Fruit fly (Drosophila melanogaster) whole organism, embryonic: Measurements from ENCODE around the gene CG44838.

ENCODE experiments used
- CG10959 ChIP-seq: fragments of 200-800 bp; sonication (Bioruptor generic); IDR thresholded peaks from 2 replicates; pipeline ENCODE4 v1.3.6; 2022; ENCODE audit warnings: missing biosample characterization, missing genetic modification characterization
- CG11093 ChIP-seq: fragments of 200-800 bp; sonication (Bioruptor generic); IDR thresholded peaks from 3 replicates; pipeline ENCODE4 v1.3.6; 2022; ENCODE audit warnings: missing biosample characterization, missing genetic modification characterization
- CG11696 ChIP-seq: fragments of 200-800 bp; sonication (Bioruptor generic); IDR thresholded peaks from 2 replicates; pipeline ENCODE4 v1.3.6; 2022; ENCODE audit warnings: missing biosample characterization, missing genetic modification characterization
- CG13775 ChIP-seq: fragments of 200-800 bp; sonication (Bioruptor generic); optimal IDR thresholded peaks from 3 replicates; lab custom pipeline; 2017; ENCODE audit warnings: missing biosample characterization, mild to moderate bottlenecking, missing genetic modification characterization
- CG15479 ChIP-seq: fragments of 200-800 bp; sonication (Bioruptor generic); optimal IDR thresholded peaks from 3 replicates; lab custom pipeline; 2019; ENCODE audit warnings: missing biosample characterization, mild to moderate bottlenecking, missing genetic modification characterization, moderate library complexity
- CG1602 ChIP-seq: fragments of 200-800 bp; sonication (Bioruptor generic); optimal IDR thresholded peaks from 3 replicates; lab custom pipeline; 2016; ENCODE audit warnings: missing biosample characterization, missing genetic modification characterization
- CG17186 ChIP-seq: fragments of 200-800 bp; sonication (Bioruptor generic); optimal IDR thresholded peaks from 3 replicates; lab custom pipeline; 2017; ENCODE audit warnings: missing biosample characterization, missing genetic modification reagents, missing genetic modification characterization
- CG17361 ChIP-seq: fragments of 200-800 bp; sonication (Bioruptor generic); IDR thresholded peaks from 3 replicates; pipeline ENCODE4 v1.3.6; 2022; ENCODE audit warnings: missing biosample characterization, missing genetic modification characterization
- CG17568 ChIP-seq: fragments of 200-800 bp; sonication (Bioruptor generic); optimal IDR thresholded peaks from 2 replicates; lab custom pipeline; 2018; ENCODE audit warnings: missing biosample characterization, mild to moderate bottlenecking, missing genetic modification characterization, moderate library complexity
- CG2120 ChIP-seq: fragments of 200-800 bp; sonication (Bioruptor generic); optimal IDR thresholded peaks from 3 replicates; lab custom pipeline; 2016; ENCODE audit warnings: missing biosample characterization, missing genetic modification characterization
- CG2678 ChIP-seq: fragments of 200-800 bp; sonication (Bioruptor generic); optimal IDR thresholded peaks from 3 replicates; lab custom pipeline; 2019; ENCODE audit warnings: missing biosample characterization, mild to moderate bottlenecking, missing genetic modification characterization, moderate library complexity
- CG30403 ChIP-seq: fragments of 200-800 bp; sonication (Bioruptor generic); optimal IDR thresholded peaks from 3 replicates; lab custom pipeline; 2016; ENCODE audit warnings: missing biosample characterization, missing genetic modification characterization
- CG31224 ChIP-seq: fragments of 200-800 bp; sonication (Bioruptor generic); IDR thresholded peaks from 2 replicates; pipeline ENCODE4 v1.3.6; 2022; ENCODE audit warnings: missing biosample characterization, missing genetic modification characterization
- CG31365 ChIP-seq: fragments of 200-800 bp; sonication (Bioruptor generic); optimal IDR thresholded peaks from 2 replicates; lab custom pipeline; 2018; ENCODE audit warnings: missing biosample characterization, mild to moderate bottlenecking, missing genetic modification characterization
- CG4730 ChIP-seq: fragments of 200-800 bp; sonication (Bioruptor generic); IDR thresholded peaks from 2 replicates; pipeline ENCODE4 v1.3.6; 2022; ENCODE audit warnings: missing biosample characterization, missing genetic modification characterization
- CG7556 ChIP-seq: fragments of 200-800 bp; sonication (Bioruptor generic); optimal IDR thresholded peaks from 2 replicates; lab custom pipeline; 2017; ENCODE audit warnings: missing biosample characterization, mild to moderate bottlenecking, missing genetic modification characterization
- CG7928 ChIP-seq: fragments of 200-800 bp; sonication (Bioruptor generic); optimal IDR thresholded peaks from 2 replicates; lab custom pipeline; 2017; ENCODE audit warnings: missing biosample characterization, mild to moderate bottlenecking, missing genetic modification characterization
- CG8359 ChIP-seq: fragments of 200-800 bp; sonication (Bioruptor generic); optimal IDR thresholded peaks from 2 replicates; lab custom pipeline; 2017; ENCODE audit warnings: missing biosample characterization, mild to moderate bottlenecking, missing genetic modification characterization, borderline replicate concordance
- CG8924 ChIP-seq: fragments of 200-800 bp; optimal IDR thresholded peaks from 3 replicates; lab custom pipeline; 2019; ENCODE audit warnings: missing biosample characterization, mild to moderate bottlenecking, missing genetic modification characterization, moderate library complexity
- CG9609 ChIP-seq: fragments of 200-800 bp; sonication (Bioruptor generic); optimal IDR thresholded peaks from 3 replicates; lab custom pipeline; 2016; ENCODE audit warnings: missing biosample characterization, missing genetic modification characterization
- CHES-1-like ChIP-seq: fragments of 200-800 bp; sonication (Bioruptor generic); optimal IDR thresholded peaks from 2 replicates; lab custom pipeline; 2016; ENCODE audit warnings: missing biosample characterization, missing genetic modification characterization
- CTCF ChIP-seq: fragments of 200-800 bp; sonication (Bioruptor generic); optimal IDR thresholded peaks from 2 replicates; lab custom pipeline; 2017; ENCODE audit warnings: missing biosample characterization, mild to moderate bottlenecking, missing genetic modification characterization, moderate library complexity
- Chrac-16 ChIP-seq: fragments of 200-800 bp; sonication (Bioruptor generic); optimal IDR thresholded peaks from 3 replicates; lab custom pipeline; 2016; ENCODE audit warnings: missing biosample characterization, missing genetic modification characterization
- CkIIα-i1 ChIP-seq: fragments of 200-800 bp; sonication (Bioruptor generic); IDR thresholded peaks from 2 replicates; pipeline ENCODE4 v1.3.6; 2022; ENCODE audit warnings: missing biosample characterization, missing genetic modification characterization
- D ChIP-seq, 2 experiments: fragments of 200-800 bp in 1 of 2; fragments of >200 bp in 1 of 2; sonication (Bioruptor generic) in 1 of 2; optimal IDR thresholded peaks; 2 replicates in 1 of 2; 3 replicates in 1 of 2; lab custom pipeline; 2017; ENCODE audit warnings: mild to moderate bottlenecking in 1 of 2, missing biosample characterization in 1 of 2, missing genetic modification characterization in 1 of 2, missing genetic modification reagents in 1 of 2
- D19B ChIP-seq: fragments of 200-800 bp; sonication (Bioruptor generic); optimal IDR thresholded peaks from 2 replicates; lab custom pipeline; 2017; ENCODE audit warnings: missing biosample characterization, mild to moderate bottlenecking, missing genetic modification characterization
- Dbx ChIP-seq: fragments of 200-800 bp; sonication (Bioruptor generic); IDR thresholded peaks from 3 replicates; pipeline ENCODE4 v1.3.6; 2022; ENCODE audit warnings: missing biosample characterization, missing genetic modification characterization
- Dip3 ChIP-seq: fragments of 200-800 bp; sonication (Bioruptor generic); optimal IDR thresholded peaks from 3 replicates; lab custom pipeline; 2016; ENCODE audit warnings: missing biosample characterization, missing genetic modification characterization
- Drgx ChIP-seq: fragments of 200-800 bp; sonication (Bioruptor generic); IDR thresholded peaks from 2 replicates; pipeline ENCODE4 v1.3.6; 2022; ENCODE audit warnings: missing biosample characterization, missing genetic modification characterization
- Ets97D ChIP-seq: fragments of 200-800 bp; sonication (Bioruptor generic); optimal IDR thresholded peaks from 3 replicates; lab custom pipeline; 2016; ENCODE audit warnings: missing biosample characterization, missing genetic modification characterization
- Gsc ChIP-seq: fragments of 200-800 bp; sonication (Bioruptor generic); IDR thresholded peaks from 2 replicates; pipeline ENCODE4 v1.3.6; 2022; ENCODE audit warnings: missing biosample characterization, missing genetic modification characterization
- Hmx ChIP-seq: fragments of 200-800 bp; sonication (Bioruptor generic); optimal IDR thresholded peaks from 2 replicates; lab custom pipeline; 2016; ENCODE audit warnings: missing biosample characterization, missing genetic modification characterization
- Jarid2 ChIP-seq: fragments of 200-800 bp; sonication (Bioruptor generic); optimal IDR thresholded peaks from 3 replicates; lab custom pipeline; 2017; ENCODE audit warnings: mild to moderate bottlenecking, missing biosample characterization, missing genetic modification reagents, missing genetic modification characterization
- Lpt ChIP-seq: fragments of >200 bp; optimal IDR thresholded peaks from 2 replicates; lab custom pipeline; 2018; ENCODE audit warnings: missing biosample characterization, missing genetic modification characterization
- NFAT ChIP-seq: fragments of 200-800 bp; sonication (Bioruptor generic); IDR thresholded peaks from 2 replicates; pipeline ENCODE4 v1.3.6; 2022; ENCODE audit warnings: missing biosample characterization, missing genetic modification characterization
- Rfx ChIP-seq: fragments of 200-800 bp; sonication (Bioruptor generic); IDR thresholded peaks from 2 replicates; pipeline ENCODE4 v1.3.6; 2022; ENCODE audit warnings: missing biosample characterization, missing genetic modification characterization
- TFAM ChIP-seq: fragments of 200-800 bp; sonication (Bioruptor generic); optimal IDR thresholded peaks from 2 replicates; lab custom pipeline; 2017; ENCODE audit warnings: missing biosample characterization, missing genetic modification characterization, inconsistent platforms
- ash1 ChIP-seq: fragments of 200-800 bp; sonication (Bioruptor generic); optimal IDR thresholded peaks from 2 replicates; lab custom pipeline; 2018; ENCODE audit warnings: missing biosample characterization, mild to moderate bottlenecking, missing genetic modification characterization
- cad ChIP-seq: fragments of >200 bp; optimal IDR thresholded peaks from 2 replicates; lab custom pipeline; 2017; ENCODE audit warnings: missing biosample characterization, missing genetic modification characterization
- chm ChIP-seq: fragments of 200-800 bp; sonication (Bioruptor generic); IDR thresholded peaks from 2 replicates; pipeline ENCODE4 v1.3.6; 2022; ENCODE audit warnings: missing biosample characterization, missing genetic modification characterization
- danr ChIP-seq: fragments of 200-800 bp; sonication (Bioruptor generic); IDR thresholded peaks from 2 replicates; pipeline ENCODE4 v1.3.6; 2022; ENCODE audit warnings: missing biosample characterization, missing genetic modification characterization
- esg ChIP-seq: fragments of 200-800 bp; sonication (Bioruptor generic); conservative IDR thresholded peaks from 2 replicates; pipeline ENCODE4 v1.3.6; 2022; ENCODE audit warnings: missing biosample characterization, missing genetic modification characterization
- klu ChIP-seq: fragments of 200-800 bp; sonication (Bioruptor generic); IDR thresholded peaks from 2 replicates; pipeline ENCODE4 v1.3.6; 2022; ENCODE audit warnings: missing biosample characterization, missing genetic modification characterization
- lab ChIP-seq: fragments of 200-800 bp; sonication (Bioruptor generic); optimal IDR thresholded peaks from 3 replicates; lab custom pipeline; 2017; ENCODE audit warnings: missing biosample characterization, missing genetic modification characterization, mild to moderate bottlenecking, moderate library complexity, missing genetic modification reagents
- phol ChIP-seq: fragments of 200-800 bp; sonication (Bioruptor generic); optimal IDR thresholded peaks from 3 replicates; lab custom pipeline; 2018; ENCODE audit warnings: missing biosample characterization, mild to moderate bottlenecking, missing genetic modification characterization, moderate library complexity
- sc ChIP-seq, 3 experiments: fragments of >200 bp in 2 of 3; fragments of 200-800 bp in 1 of 3; sonication (Bioruptor generic) in 1 of 3; optimal IDR thresholded peaks; 2 replicates in 2 of 3; 3 replicates in 1 of 3; lab custom pipeline; 2017; ENCODE audit warnings: mild to moderate bottlenecking in 1 of 3, missing biosample characterization in 1 of 3, missing genetic modification characterization in 1 of 3, missing genetic modification reagents in 1 of 3
- sug ChIP-seq: fragments of 200-800 bp; optimal IDR thresholded peaks from 2 replicates; lab custom pipeline; 2019; ENCODE audit warnings: missing biosample characterization, mild to moderate bottlenecking, missing genetic modification characterization, moderate library complexity
- tap ChIP-seq: fragments of 200-800 bp; optimal IDR thresholded peaks from 3 replicates; lab custom pipeline; 2019; ENCODE audit warnings: missing biosample characterization, mild to moderate bottlenecking, missing genetic modification characterization, moderate library complexity
- trem ChIP-seq: fragments of 200-800 bp; optimal IDR thresholded peaks from 3 replicates; lab custom pipeline; 2019; ENCODE audit warnings: missing biosample characterization, mild to moderate bottlenecking, missing genetic modification characterization, moderate library complexity
- unpg ChIP-seq: fragments of 200-800 bp; sonication (Bioruptor generic); optimal IDR thresholded peaks from 3 replicates; lab custom pipeline; 2018; ENCODE audit warnings: missing biosample characterization, mild to moderate bottlenecking, missing genetic modification characterization, moderate library complexity
- wor ChIP-seq: fragments of 200-800 bp; sonication (Bioruptor generic); IDR thresholded peaks from 2 replicates; pipeline ENCODE4 v1.3.6; 2022; ENCODE audit warnings: missing biosample characterization, missing genetic modification characterization

Gene CG44838

DNA sequence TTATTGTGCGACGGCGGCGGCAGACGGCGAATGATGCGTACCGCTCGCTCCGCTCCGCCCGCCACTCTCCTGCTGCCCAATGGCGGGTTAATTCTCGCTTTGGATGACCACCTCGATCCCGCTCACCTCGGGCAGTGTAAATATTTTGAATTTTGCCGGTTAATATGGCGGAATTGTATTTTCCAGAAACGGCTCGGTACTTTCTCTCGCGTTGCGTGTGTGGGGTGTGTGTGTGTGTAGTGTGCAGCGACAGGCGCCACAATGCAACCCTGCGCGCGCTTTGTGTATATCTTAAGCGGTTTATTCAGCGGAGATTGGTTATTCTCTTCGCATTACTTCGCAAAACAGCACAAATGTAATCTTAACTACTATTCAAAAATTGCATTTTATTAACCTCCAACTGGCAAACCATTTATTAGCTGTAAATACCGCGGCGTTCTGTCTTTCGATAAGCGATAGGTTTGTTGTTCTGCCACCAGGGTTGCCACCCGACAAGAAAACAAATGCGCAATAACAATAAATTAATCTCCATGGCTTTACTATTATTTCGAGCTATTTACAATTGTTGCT, 4.9 kb upstream of the CG44838 start, which contains the start of the genes phol and CG3552 (continued):
- TF ChIP-seq sc (optimal IDR thresholded peaks at IDR 0.05; lab: Kevin White, UChicago) (no peak), sc (GFP tag; optimal IDR thresholded peaks at IDR 0.05; lab: Kevin White, UChicago) (no peak), CG2678 (tag; lab: Kevin White, UChicago) (peak; percentile 2), Drgx (GFP tag; lab: Robert Waterston, UW) (no peak), chm (no peak), danr (GFP tag; lab: Robert Waterston, UW) (no peak), CG2120 (GFP tag; lab: Kevin White, UChicago) (peak; percentile 40), CG17361 (GFP tag; lab: Robert Waterston, UW) (0 out of 3 replicates have a peak, but pooled peaks have one; percentile 42), Chrac-16 (GFP tag; lab: Kevin White, UChicago) (no peak), CG8359 (GFP tag; lab: Kevin White, UChicago) (no peak), CG1602 (GFP tag; lab: Kevin White, UChicago) (no peak), CG17186 (GFP tag; lab: Kevin White, UChicago) (peak; percentile 97), CG30403 (GFP tag; lab: Kevin White, UChicago) (peak; percentile 8), tap (tag; lab: Kevin White, UChicago) (no peak), Gsc (GFP tag; lab: Robert Waterston, UW) (no peak), Jarid2 (GFP tag; lab: Kevin White, UChicago) (no peak), CkIIα-i1 (GFP tag; lab: Robert Waterston, UW) (no peak), CTCF (GFP tag; lab: Kevin White, UChicago) (no peak), Rfx (GFP tag; lab: Robert Waterston, UW) (no peak), CG13775 (GFP tag; lab: Kevin White, UChicago) (no peak), CG31224 (no peak), D (optimal IDR thresholded peaks at IDR 0.05; lab: Kevin White, UChicago) (no peak), D (GFP tag; optimal IDR thresholded peaks at IDR 0.05; lab: Kevin White, UChicago) (no peak), Lpt (GFP tag; lab: Kevin White, UChicago) (no peak), cad (GFP tag; lab: Kevin White, UChicago) (no peak), CG4730 (GFP tag; lab: Robert Waterston, UW) (no peak), phol (tag; lab: Kevin White, UChicago) (peak; percentile 87), lab (GFP tag; lab: Kevin White, UChicago) (peak; percentile 35), Hmx (GFP tag; lab: Kevin White, UChicago) (no peak), CG10959 (GFP tag; lab: Robert Waterston, UW) (no peak), CHES-1-like (GFP tag; lab: Kevin White, UChicago) (peak; percentile 17), CG9609 (GFP tag; lab: Kevin White, UChicago) (no peak), trem (tag; lab: Kevin White, UChicago) (peak; percentile 63), D19B (GFP tag; lab: Kevin White, UChicago) (no peak), CG11696 (no peak), NFAT (no peak), wor (GFP tag; lab: Robert Waterston, UW) (no peak), CG17568 (GFP tag; lab: Kevin White, UChicago) (no peak), esg (no peak), Ets97D (GFP tag; lab: Kevin White, UChicago) (peak; percentile 41), Dip3 (GFP tag; lab: Kevin White, UChicago) (no peak), klu (no peak), Dbx (GFP tag; lab: Robert Waterston, UW) (no peak), CG11093 (no peak), CG15479 (GFP tag; lab: Kevin White, UChicago) (peak; percentile 83), CG8924 (tag; lab: Kevin White, UChicago) (peak; percentile 51), unpg (GFP tag; lab: Kevin White, UChicago) (no peak), CG7556 (GFP tag; lab: Kevin White, UChicago) (no peak), TFAM (GFP tag; lab: Kevin White, UChicago) (no peak), CG31365 (tag; lab: Kevin White, UChicago) (no peak), ash1 (GFP tag; lab: Kevin White, UChicago) (no peak), CG7928 (peak; percentile 41), sug (tag; lab: Kevin White, UChicago) (peak; percentile 29)
